Worm (Caenorhabditis elegans) whole organism, early embryonic: ENCODE data around the gene tgt-1.

Source experiments
- B0310.2 ChIP-seq: sonication (generic microtip); optimal IDR thresholded peaks from 2 replicates; lab custom pipeline; 2016; ENCODE audit warnings: mild to moderate bottlenecking, missing genetic modification characterization, missing compliant biosample characterization
- ama-1 ChIP-seq: fragments of 150-350 bp; optimal IDR thresholded peaks from 2 replicates; lab custom pipeline; 2014
- flt-1 ChIP-seq: fragments of 200-800 bp; sonication (Bioruptor generic); IDR thresholded peaks from 2 replicates; pipeline ENCODE4 v1.3.6; 2022; ENCODE audit warnings: missing genetic modification characterization, missing compliant biosample characterization
- hmg-4 ChIP-seq: fragments of 200-800 bp; sonication (Bioruptor generic); optimal IDR thresholded peaks from 2 replicates; lab custom pipeline; 2018; ENCODE audit warnings: mild to moderate bottlenecking, missing genetic modification characterization, missing compliant biosample characterization
- sea-1 ChIP-seq: fragments of 200-800 bp; sonication (Bioruptor generic); conservative IDR thresholded peaks from 2 replicates; pipeline ENCODE4 v1.3.6; 2022; ENCODE audit warnings: missing genetic modification characterization, missing compliant biosample characterization

DNA sequence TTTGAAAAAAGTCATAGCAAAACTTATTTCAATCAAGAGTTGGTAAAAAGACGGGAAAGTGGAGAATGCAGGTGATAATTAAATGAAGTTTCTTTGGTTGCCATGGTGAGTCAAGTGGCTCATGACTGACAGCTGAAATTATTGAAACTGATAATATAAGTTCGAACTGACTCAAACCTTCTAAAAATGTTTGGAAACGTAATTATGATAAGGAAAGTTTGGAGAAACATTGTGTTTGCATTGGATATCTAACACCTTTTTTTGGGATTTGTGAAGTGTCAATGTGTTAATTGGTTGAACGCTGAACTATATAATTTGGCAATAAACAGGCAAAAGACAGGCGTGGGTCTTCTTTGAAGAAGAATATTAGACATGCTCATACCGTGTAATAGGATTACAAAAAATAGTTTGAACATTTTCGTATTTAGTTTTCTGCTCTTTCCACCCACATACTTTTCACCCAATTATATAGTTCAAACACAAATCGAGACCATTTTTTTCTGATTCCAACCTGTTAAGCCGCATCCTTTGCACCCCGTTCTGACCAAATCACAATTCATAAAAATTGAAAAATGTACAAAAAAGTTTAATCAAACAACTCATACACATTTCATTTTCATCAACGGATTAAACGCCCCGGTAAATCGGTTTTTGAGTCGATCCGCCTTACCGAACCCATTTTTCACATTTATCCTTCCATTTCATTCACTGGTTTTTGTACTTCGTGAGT is 34.1 kb downstream of the tgt-1 start, which contains the start of the genes srlf-33 and srlf-32:
- TF ChIP-seq sea-1 (GFP tag; lab: Robert Waterston, UW): no peak
- no peak for TF ChIP-seq B0310.2 (tag; lab: Kevin White, UChicago)
- no peak for TF ChIP-seq ama-1 (lab: Kevin White, UChicago)
- no peak for TF ChIP-seq hmg-4 (GFP tag; lab: Kevin White, UChicago)
- no peak for TF ChIP-seq flt-1 (GFP tag; lab: Robert Waterston, UW)
